Fruit fly (Drosophila melanogaster): ENCODE measurements around the gene RpS14b.
A peak's percentile ranks its signal among the peaks of the same experiment; 100 is the strongest.

The RpS14b gene

DNA sequence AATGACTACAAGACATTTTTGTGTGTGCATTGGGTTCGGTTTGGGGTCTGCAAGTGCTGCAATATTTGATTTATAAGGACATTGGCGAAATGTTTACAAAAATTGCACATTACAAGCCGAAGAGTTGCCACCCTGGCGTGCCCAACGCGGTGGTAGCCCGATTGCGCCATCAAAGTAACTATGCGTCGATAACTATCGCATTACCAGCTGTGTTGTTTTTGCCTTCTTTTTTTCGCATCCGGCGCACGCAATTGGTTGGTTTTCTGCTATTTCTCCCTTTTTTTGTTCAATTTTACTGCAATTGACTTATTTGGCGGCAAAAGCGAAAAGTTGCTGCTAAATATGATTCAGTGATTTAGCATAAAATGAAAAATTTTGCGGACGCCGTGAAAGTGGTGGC lies at the start of gene RpS14b (continued):
- TF ChIP-seq dm (GFP tag; optimal IDR thresholded peaks at IDR 0.05) (peak; percentile 80), NfI (GFP tag; optimal IDR thresholded peaks at IDR 0.05) (peak; percentile 85), Ssrp (tag; optimal IDR thresholded peaks at IDR 0.05) (no peak), zen2 (GFP tag; IDR thresholded peaks at IDR 0.05; ENCODE audit: partially characterized antibody) (peak; percentile 62; the same call in 1 of the 3 replicates), CG10543 (GFP tag; optimal IDR thresholded peaks at IDR 0.05) (peak; percentile 76), CG4707 (GFP tag; optimal IDR thresholded peaks at IDR 0.05) (peak; percentile 1), CG7839 (tag; optimal IDR thresholded peaks at IDR 0.05) (peak; percentile 31), Hr78 (GFP tag; optimal IDR thresholded peaks at IDR 0.05) (no peak), CG6813 (GFP tag; optimal IDR thresholded peaks at IDR 0.05) (peak; percentile 47), CG10565 (GFP tag; optimal IDR thresholded peaks at IDR 0.05) (no peak), da (GFP tag; optimal IDR thresholded peaks at IDR 0.05) (peak; percentile 48), HLH4C (GFP tag; IDR thresholded peaks at IDR 0.05; ENCODE audit: partially characterized antibody) (peak; percentile 72), CG2202 (tag; optimal IDR thresholded peaks at IDR 0.05) (no peak), CG10431 (GFP tag; optimal IDR thresholded peaks at IDR 0.05) (peak; percentile 39), CG3407 (GFP tag; optimal IDR thresholded peaks at IDR 0.05) (peak; percentile 40), H15 (GFP tag; IDR thresholded peaks at IDR 0.05) (peak; percentile 44; the same call in 1 of the 3 replicates), trh (GFP tag; optimal IDR thresholded peaks at IDR 0.05) (no peak), ap (GFP tag; IDR thresholded peaks at IDR 0.05) (no peak; the same call in 1 of the 2 replicates), CG8290 (GFP tag; optimal IDR thresholded peaks at IDR 0.05) (peak; percentile 15), CG8290 (tag; optimal IDR thresholded peaks at IDR 0.05) (peak in 1 of 2 experiments; percentile 88), nerfin-1 (tag; optimal IDR thresholded peaks at IDR 0.05) (peak; percentile 6), Spps (tag; optimal IDR thresholded peaks at IDR 0.05) (no peak), CG8281 (tag; optimal IDR thresholded peaks at IDR 0.05) (no peak), br (optimal IDR thresholded peaks at IDR 0.05) (no peak), vnd (GFP tag; IDR thresholded peaks at IDR 0.05; ENCODE audit: partially characterized antibody) (peak; percentile 66), CG7372 (GFP tag; IDR thresholded peaks at IDR 0.05) (peak; percentile 46; the same call in 1 of the 2 replicates), CG10321 (GFP tag; IDR thresholded peaks at IDR 0.05) (peak; percentile 42; the same call in 1 of the 2 replicates), gcm2 (GFP tag; optimal IDR thresholded peaks at IDR 0.05) (peak; percentile 55), tio (GFP tag; optimal IDR thresholded peaks at IDR 0.05) (no peak), CG14860 (GFP tag; IDR thresholded peaks at IDR 0.05; ENCODE audit: partially characterized antibody) (peak; percentile 55; the same call in 2 of the 3 replicates), psq (GFP tag; optimal IDR thresholded peaks at IDR 0.05) (no peak), CG8765 (GFP tag; IDR thresholded peaks at IDR 0.05) (no peak; the same call in 1 of the 2 replicates), CG12769 (tag; optimal IDR thresholded peaks at IDR 0.05) (peak; percentile 37), Hey (tag; optimal IDR thresholded peaks at IDR 0.05) (peak; percentile 52), CG13624 (GFP tag; optimal IDR thresholded peaks at IDR 0.05) (peak; percentile 67), inv (GFP tag; IDR thresholded peaks at IDR 0.05; ENCODE audit: partially characterized antibody) (peak; percentile 67), vfl (GFP tag; optimal IDR thresholded peaks at IDR 0.05) (peak; percentile 35), ttk (GFP tag; IDR thresholded peaks at IDR 0.05) (0 out of 2 replicates have a peak, but pooled peaks have one; percentile 40), slou (GFP tag; optimal IDR thresholded peaks at IDR 0.05) (peak; percentile 39), CG9609 (GFP tag; optimal IDR thresholded peaks at IDR 0.05) (peak; percentile 53), CG43689 (GFP tag; IDR thresholded peaks at IDR 0.05) (peak; percentile 8; the same call in 1 of the 2 replicates), HHEX (GFP tag; optimal IDR thresholded peaks at IDR 0.05) (peak; percentile 68), bigmax (GFP tag; optimal IDR thresholded peaks at IDR 0.05) (peak; percentile 6), Opbp (GFP tag; IDR thresholded peaks at IDR 0.05; ENCODE audit: partially characterized antibody) (peak; percentile 78), D19A (tag; optimal IDR thresholded peaks at IDR 0.05) (no peak), repo (GFP tag; optimal IDR thresholded peaks at IDR 0.05) (peak; percentile 28), CG14667 (GFP tag; IDR thresholded peaks at IDR 0.05) (no peak), Fer2 (tag; optimal IDR thresholded peaks at IDR 0.05) (peak; percentile 38), Antp (GFP tag; optimal IDR thresholded peaks at IDR 0.05) (peak; percentile 54), eyg (GFP tag; optimal IDR thresholded peaks at IDR 0.05) (peak; percentile 29)
